Worm (Caenorhabditis elegans) whole organism, late embryonic: ENCODE measurements around the gene vab-9.

ENCODE experiments used
- F13H6.1 ChIP-seq: sonication (generic microtip); optimal IDR thresholded peaks from 2 replicates; lab custom pipeline; 2016; ENCODE audit warnings: missing genetic modification characterization, missing compliant biosample characterization
- T23F11.4 ChIP-seq: fragments of 200-800 bp; sonication (Bioruptor generic); optimal IDR thresholded peaks from 2 replicates; lab custom pipeline; 2018; ENCODE audit warnings: mild to moderate bottlenecking, missing genetic modification characterization, missing compliant biosample characterization
- ceh-14 ChIP-seq: sonication (generic microtip); optimal IDR thresholded peaks from 2 replicates; lab custom pipeline; 2016; ENCODE audit warnings: missing genotype, missing genetic modification characterization, missing compliant biosample characterization
- ceh-19 ChIP-seq: fragments of 200-800 bp; sonication (Bioruptor generic); optimal IDR thresholded peaks from 2 replicates; lab custom pipeline; 2018; ENCODE audit warnings: mild to moderate bottlenecking, missing genetic modification characterization, missing compliant biosample characterization
- ceh-24 ChIP-seq: sonication (generic microtip); optimal IDR thresholded peaks from 2 replicates; lab custom pipeline; 2016; ENCODE audit warnings: mild to moderate bottlenecking, missing genetic modification characterization, missing compliant biosample characterization
- ceh-30 ChIP-seq: fragments of 150-350 bp; optimal IDR thresholded peaks from 2 replicates; lab custom pipeline; 2014; ENCODE audit warnings: missing biosample characterization, missing genetic modification characterization
- ceh-34 ChIP-seq: sonication (generic microtip); optimal IDR thresholded peaks from 2 replicates; lab custom pipeline; 2016; ENCODE audit warnings: mild to moderate bottlenecking, missing genetic modification characterization, missing compliant biosample characterization
- ceh-45 ChIP-seq: fragments of 200-800 bp; sonication (Bioruptor generic); IDR thresholded peaks from 2 replicates; pipeline ENCODE4 v1.3.6; 2022; ENCODE audit warnings: missing genetic modification reagents, missing genetic modification characterization, missing compliant biosample characterization
- ceh-48 ChIP-seq: sonication (generic microtip); optimal IDR thresholded peaks from 2 replicates; lab custom pipeline; 2016; ENCODE audit warnings: missing genetic modification characterization, inconsistent platforms, missing compliant biosample characterization
- che-1 ChIP-seq: sonication (generic microtip); optimal IDR thresholded peaks from 2 replicates; lab custom pipeline; 2016; ENCODE audit warnings: mild to moderate bottlenecking, missing genetic modification characterization, missing compliant biosample characterization
- dmd-4 ChIP-seq: sonication (generic microtip); optimal IDR thresholded peaks from 2 replicates; lab custom pipeline; 2016; ENCODE audit warnings: borderline replicate concordance, missing genetic modification characterization, missing compliant biosample characterization
- dve-1 ChIP-seq: sonication (generic microtip); optimal IDR thresholded peaks from 2 replicates; lab custom pipeline; 2017; ENCODE audit warnings: antibody characterized with exemption, mild to moderate bottlenecking, missing genetic modification characterization, missing compliant biosample characterization
- elt-2 ChIP-seq: sonication (generic microtip); optimal IDR thresholded peaks from 2 replicates; lab custom pipeline; 2016; ENCODE audit warnings: missing genetic modification reagents, missing genetic modification characterization, missing compliant biosample characterization
- ets-4 ChIP-seq: sonication (generic microtip); optimal IDR thresholded peaks from 2 replicates; lab custom pipeline; 2016; ENCODE audit warnings: missing genetic modification characterization, missing compliant biosample characterization
- eyg-1 ChIP-seq: sonication (generic microtip); optimal IDR thresholded peaks from 2 replicates; lab custom pipeline; 2016; ENCODE audit warnings: missing genotype, missing genetic modification characterization, missing compliant biosample characterization
- fkh-10 ChIP-seq: fragments of 150-350 bp; optimal IDR thresholded peaks from 2 replicates; lab custom pipeline; 2014; ENCODE audit warnings: missing biosample characterization, missing genetic modification reagents, missing genetic modification characterization
- fkh-6 ChIP-seq: sonication (generic microtip); optimal IDR thresholded peaks from 2 replicates; lab custom pipeline; 2016; ENCODE audit warnings: missing genetic modification characterization, missing compliant biosample characterization
- hlh-13 ChIP-seq: fragments of 200-800 bp; sonication (Bioruptor generic); optimal IDR thresholded peaks from 2 replicates; lab custom pipeline; 2018; ENCODE audit warnings: mild to moderate bottlenecking, missing genetic modification characterization, missing compliant biosample characterization
- hlh-8 ChIP-seq: sonication (generic microtip); optimal IDR thresholded peaks from 2 replicates; lab custom pipeline; 2016; ENCODE audit warnings: missing genotype, missing genetic modification characterization, missing compliant biosample characterization
- lin-11 ChIP-seq: fragments of 200-800 bp; sonication (Bioruptor generic); optimal IDR thresholded peaks from 2 replicates; lab custom pipeline; 2018; ENCODE audit warnings: mild to moderate bottlenecking, missing genetic modification characterization, missing compliant biosample characterization
- madf-2 ChIP-seq: sonication (generic microtip); optimal IDR thresholded peaks from 2 replicates; lab custom pipeline; 2017; ENCODE audit warnings: missing genetic modification characterization, missing compliant biosample characterization
- nfya-1 ChIP-seq: sonication (generic microtip); optimal IDR thresholded peaks from 2 replicates; lab custom pipeline; 2017; ENCODE audit warnings: missing genetic modification characterization, mild to moderate bottlenecking, missing compliant biosample characterization, antibody characterized with exemption, moderate library complexity
- nhr-232 ChIP-seq: sonication (generic microtip); optimal IDR thresholded peaks from 2 replicates; lab custom pipeline; 2016; ENCODE audit warnings: missing genetic modification characterization, missing compliant biosample characterization
- npax-4 ChIP-seq: sonication (generic microtip); optimal IDR thresholded peaks from 2 replicates; lab custom pipeline; 2016; ENCODE audit warnings: missing genetic modification characterization, missing compliant biosample characterization
- odd-2 ChIP-seq: sonication (generic microtip); optimal IDR thresholded peaks from 2 replicates; lab custom pipeline; 2017; ENCODE audit warnings: antibody characterized with exemption, mild to moderate bottlenecking, missing genetic modification characterization, missing compliant biosample characterization
- pag-3 ChIP-seq: sonication (generic microtip); optimal IDR thresholded peaks from 2 replicates; lab custom pipeline; 2016; ENCODE audit warnings: missing compliant biosample characterization, missing genetic modification characterization, borderline replicate concordance
- pat-9 ChIP-seq: fragments of 200-800 bp; sonication (Bioruptor generic); optimal IDR thresholded peaks from 2 replicates; lab custom pipeline; 2018; ENCODE audit warnings: mild to moderate bottlenecking, missing genetic modification characterization, moderate library complexity, missing compliant biosample characterization
- pha-4 ChIP-seq: fragments of 150-350 bp; optimal IDR thresholded peaks from 2 replicates; lab custom pipeline; 2018; ENCODE audit warnings: missing biosample characterization, missing genetic modification reagents, missing genetic modification characterization
- pros-1 ChIP-seq: fragments of 150-350 bp; optimal IDR thresholded peaks from 2 replicates; lab custom pipeline; 2014; ENCODE audit warnings: missing biosample characterization, missing genetic modification reagents, missing genetic modification characterization
- rnt-1 ChIP-seq: sonication (generic microtip); optimal IDR thresholded peaks from 2 replicates; lab custom pipeline; 2016; ENCODE audit warnings: missing genetic modification characterization, missing compliant biosample characterization
- sdc-2 ChIP-seq: sonication (generic microtip); optimal IDR thresholded peaks from 2 replicates; lab custom pipeline; 2016; ENCODE audit warnings: missing genotype, missing genetic modification characterization, missing compliant biosample characterization
- sox-2 ChIP-seq: fragments of 200-800 bp; sonication (Bioruptor generic); IDR thresholded peaks from 2 replicates; pipeline ENCODE4 v1.3.6; 2022; ENCODE audit warnings: missing genetic modification reagents, missing genetic modification characterization, missing compliant biosample characterization
- sox-4 ChIP-seq: sonication (generic microtip); optimal IDR thresholded peaks from 2 replicates; lab custom pipeline; 2017; ENCODE audit warnings: mild to moderate bottlenecking, missing genetic modification characterization, inconsistent platforms, missing compliant biosample characterization
- syd-9 ChIP-seq: sonication (generic microtip); optimal IDR thresholded peaks from 2 replicates; lab custom pipeline; 2016; ENCODE audit warnings: mild to moderate bottlenecking, missing genetic modification characterization, moderate library complexity, missing compliant biosample characterization
- tbx-7 ChIP-seq: sonication (generic microtip); optimal IDR thresholded peaks from 2 replicates; lab custom pipeline; 2016; ENCODE audit warnings: missing genotype, missing genetic modification characterization, missing compliant biosample characterization
- ttx-3 ChIP-seq: sonication (generic microtip); optimal IDR thresholded peaks from 2 replicates; lab custom pipeline; 2016; ENCODE audit warnings: missing genetic modification reagents, missing genetic modification characterization, missing compliant biosample characterization
- unc-42 ChIP-seq: sonication (generic microtip); optimal IDR thresholded peaks from 2 replicates; lab custom pipeline; 2016; ENCODE audit warnings: missing genotype, missing genetic modification characterization, missing compliant biosample characterization
- unc-86 ChIP-seq: sonication (generic microtip); optimal IDR thresholded peaks from 2 replicates; lab custom pipeline; 2016; ENCODE audit warnings: missing genetic modification characterization, missing compliant biosample characterization

Gene vab-9

DNA sequence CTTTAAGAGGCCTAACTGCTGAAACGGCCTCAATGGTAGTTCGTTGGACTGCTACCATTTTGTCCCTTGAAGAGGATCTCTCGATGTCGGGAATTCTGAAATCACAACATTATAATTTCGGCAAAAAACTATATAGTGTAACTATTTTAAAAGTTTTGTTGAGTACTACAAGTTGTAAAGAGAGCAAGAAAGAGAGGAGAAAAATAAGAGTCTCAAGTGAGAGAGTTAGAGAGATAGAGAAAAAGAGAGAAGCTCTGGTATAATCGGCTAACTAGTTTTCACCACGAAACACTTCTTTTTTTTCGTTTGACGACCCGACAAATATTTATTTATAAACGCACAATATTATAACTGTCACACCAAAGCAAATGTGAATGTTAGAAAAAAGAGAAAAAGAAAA lies at the start of gene vab-9:
TSS of gene vab-9 (minus strand) at position 101 of the 400 bp plus-strand sequence.
- no peak for TF ChIP-seq ttx-3 (tag; lab: Kevin White, UChicago)
- no peak for TF ChIP-seq elt-2 (tag; lab: Kevin White, UChicago)
- TF ChIP-seq sdc-2 (tag; lab: Kevin White, UChicago) = no peak
- TF ChIP-seq dve-1 (tag; lab: Kevin White, UChicago) = no peak
- no peak for TF ChIP-seq npax-4 (tag; lab: Kevin White, UChicago)
- TF ChIP-seq rnt-1 (tag; lab: Kevin White, UChicago) = no peak
- no peak for TF ChIP-seq fkh-6 (tag; lab: Kevin White, UChicago)
- TF ChIP-seq ceh-30 (tag; lab: Kevin White, UChicago) = no peak
- TF ChIP-seq hlh-8 (tag; lab: Kevin White, UChicago) = no peak
- no peak for TF ChIP-seq dmd-4
- no peak for TF ChIP-seq pat-9 (tag; lab: Kevin White, UChicago)
- TF ChIP-seq sox-4 = no peak
- TF ChIP-seq ceh-34 (tag; lab: Kevin White, UChicago) = no peak
- TF ChIP-seq pros-1 (tag; lab: Kevin White, UChicago) = no peak
- no peak for TF ChIP-seq unc-86 (tag; lab: Kevin White, UChicago)
- no peak for TF ChIP-seq odd-2 (tag; lab: Kevin White, UChicago)
- no peak for TF ChIP-seq ceh-48 (tag; lab: Kevin White, UChicago)
- no peak for TF ChIP-seq pha-4
- TF ChIP-seq pag-3 = no peak

DNA sequence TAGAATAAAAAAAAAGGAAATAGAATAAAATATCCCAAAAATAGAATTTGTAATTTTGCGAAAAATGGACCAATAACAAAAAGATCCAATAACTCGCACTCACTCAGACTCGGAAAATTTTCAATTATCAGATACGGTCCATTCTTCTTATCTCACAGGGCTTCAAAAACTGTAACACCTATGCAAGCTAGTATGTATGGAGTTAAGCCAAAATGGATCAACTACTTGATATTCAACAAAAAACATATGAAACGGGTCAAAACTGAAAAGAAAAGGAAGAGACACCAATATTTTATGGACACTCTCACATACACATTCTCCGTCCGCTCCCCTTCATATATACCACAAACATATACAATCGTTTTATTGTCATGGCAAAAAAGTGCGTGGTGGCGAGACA lies 48.1 kb upstream of the vab-9 start, which contains the start of gene C34C6.9:
TSS of gene C34C6.9 (plus strand) at position 301 of the 400 bp plus-strand sequence.
- TF ChIP-seq tbx-7 (tag; lab: Kevin White, UChicago) = no peak
- no peak for TF ChIP-seq ceh-24 (tag; lab: Kevin White, UChicago)
- no peak for TF ChIP-seq syd-9 (tag; lab: Kevin White, UChicago)
- no peak for TF ChIP-seq dve-1 (tag; lab: Kevin White, UChicago)
- no peak for TF ChIP-seq ttx-3 (tag; lab: Kevin White, UChicago)
- TF ChIP-seq dmd-4 = no peak
- no peak for TF ChIP-seq lin-11 (tag; lab: Kevin White, UChicago)
- no peak for TF ChIP-seq eyg-1 (tag; lab: Kevin White, UChicago)
- no peak for TF ChIP-seq unc-86 (tag; lab: Kevin White, UChicago)
- no peak for TF ChIP-seq che-1 (tag; lab: Kevin White, UChicago)
- no peak for TF ChIP-seq ceh-45 (GFP tag; lab: Robert Waterston, UW)
- no peak for TF ChIP-seq madf-2 (tag; lab: Kevin White, UChicago)
- no peak for TF ChIP-seq ets-4 (tag; lab: Kevin White, UChicago)

DNA sequence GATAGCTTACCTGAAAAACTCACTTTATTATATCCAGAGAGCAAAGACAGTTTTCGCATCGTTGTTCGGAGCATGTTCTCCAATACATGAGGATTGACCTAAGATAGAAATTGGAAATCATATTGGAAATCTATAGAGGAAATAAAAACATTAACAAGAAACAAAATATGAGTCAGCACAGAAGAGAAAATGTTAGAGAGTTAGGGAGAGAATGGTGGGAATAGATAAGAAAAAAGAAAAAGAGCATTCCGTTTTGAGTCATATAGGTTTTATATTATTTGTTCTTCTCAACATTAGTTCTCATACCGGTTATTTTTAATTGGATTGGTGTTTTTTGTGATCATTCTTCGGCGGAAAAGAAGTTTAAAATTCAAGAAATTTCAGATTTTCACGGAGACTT lies 47.3 kb upstream of the vab-9 start, which contains the start of gene hgap-2:
TSS of gene hgap-2 (minus strand) at position 101 of the 400 bp plus-strand sequence.
- TF ChIP-seq hlh-13 (GFP tag; lab: Kevin White, UChicago) = no peak
- TF ChIP-seq nhr-232 (tag; lab: Kevin White, UChicago) = no peak
- no peak for TF ChIP-seq ceh-19 (GFP tag; lab: Kevin White, UChicago)

DNA sequence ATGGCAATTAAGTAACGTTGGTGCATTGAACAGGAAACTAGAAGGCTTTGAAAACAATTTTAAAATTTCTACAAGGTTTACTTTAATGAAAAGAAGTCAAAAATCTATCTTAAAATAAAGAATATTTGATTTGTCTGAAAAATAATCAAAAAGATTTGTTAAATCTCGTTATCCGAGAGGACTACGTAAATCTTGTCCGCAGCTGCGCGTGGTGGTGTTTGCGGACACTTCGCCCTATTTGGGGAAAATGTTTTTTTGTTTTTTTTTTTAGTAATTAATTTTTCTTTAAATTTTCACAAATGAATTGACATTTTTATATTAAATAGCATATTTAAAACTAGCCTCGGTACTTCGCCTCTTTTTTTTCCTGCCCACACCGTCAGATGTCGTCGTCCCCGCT lies 46.4 kb upstream of the vab-9 start:
- TF ChIP-seq unc-86 (tag; lab: Kevin White, UChicago) (peak; percentile 8), unc-42 (tag; lab: Kevin White, UChicago) (peak; percentile 37), nfya-1 (tag; lab: Kevin White, UChicago) (no peak), ceh-14 (tag; lab: Kevin White, UChicago) (peak; percentile 7)

ce11 chrII:8679799-8680198 lies 42.3 kb upstream of the vab-9 start:
- TF ChIP-seq T23F11.4 (GFP tag; lab: Kevin White, UChicago) (no peak), fkh-10 (no peak), ttx-3 (tag; lab: Kevin White, UChicago) (no peak), hlh-8 (tag; lab: Kevin White, UChicago) (no peak), elt-2 (tag; lab: Kevin White, UChicago) (no peak), F13H6.1 (tag; lab: Kevin White, UChicago) (no peak), lin-11 (tag; lab: Kevin White, UChicago) (no peak), sdc-2 (tag; lab: Kevin White, UChicago) (no peak), sox-2 (no peak), fkh-6 (tag; lab: Kevin White, UChicago) (no peak)
